Worm (Caenorhabditis elegans) whole organism, early embryonic: ENCODE data around the gene nhr-242.

Experiments
- B0310.2 ChIP-seq: sonication (generic microtip); optimal IDR thresholded peaks from 2 replicates; lab custom pipeline; 2016; ENCODE audit warnings: mild to moderate bottlenecking, missing genetic modification characterization, missing compliant biosample characterization
- F13C5.2 ChIP-seq: sonication (generic microtip); optimal IDR thresholded peaks from 2 replicates; lab custom pipeline; 2017; ENCODE audit warnings: mild to moderate bottlenecking, missing genetic modification characterization, inconsistent platforms, missing compliant biosample characterization
- ama-1 ChIP-seq: fragments of 150-350 bp; optimal IDR thresholded peaks from 2 replicates; lab custom pipeline; 2014
- hmbx-1 ChIP-seq: sonication (generic microtip); optimal IDR thresholded peaks from 2 replicates; lab custom pipeline; 2016; ENCODE audit warnings: mild to moderate bottlenecking, missing genetic modification characterization, missing compliant biosample characterization
- hmg-4 ChIP-seq: fragments of 200-800 bp; sonication (Bioruptor generic); optimal IDR thresholded peaks from 2 replicates; lab custom pipeline; 2018; ENCODE audit warnings: mild to moderate bottlenecking, missing genetic modification characterization, missing compliant biosample characterization
- hnd-1 ChIP-seq: sonication (generic microtip); optimal IDR thresholded peaks from 2 replicates; lab custom pipeline; 2016; ENCODE audit warnings: missing genetic modification characterization, missing compliant biosample characterization
- scrt-1 ChIP-seq: fragments of 200-800 bp; sonication (Bioruptor generic); IDR thresholded peaks from 2 replicates; pipeline ENCODE4 v1.3.6; 2022; ENCODE audit warnings: missing genetic modification characterization, missing compliant biosample characterization
- sea-1 ChIP-seq: fragments of 200-800 bp; sonication (Bioruptor generic); conservative IDR thresholded peaks from 2 replicates; pipeline ENCODE4 v1.3.6; 2022; ENCODE audit warnings: missing genetic modification characterization, missing compliant biosample characterization

ce11 chrIV:2552855-2553254 lies 28.5 kb downstream of the nhr-242 start:
- TF ChIP-seq hmbx-1 (tag; lab: Kevin White, UChicago): no peak
- TF ChIP-seq hmg-4: no peak
- no peak for TF ChIP-seq F13C5.2 (tag; lab: Kevin White, UChicago)
- no peak for TF ChIP-seq sea-1 (GFP tag; lab: Robert Waterston, UW)
- TF ChIP-seq B0310.2 (tag; lab: Kevin White, UChicago): no peak
- no peak for TF ChIP-seq hnd-1 (tag; lab: Kevin White, UChicago)
- TF ChIP-seq ama-1 (lab: Kevin White, UChicago): no peak
- no peak for TF ChIP-seq scrt-1 (GFP tag; lab: Robert Waterston, UW)
